Worm (Caenorhabditis elegans): ENCODE measurements around the gene T02B11.3.

- no peak for TF ChIP-seq W03F9.2 (tag; optimal IDR thresholded peaks at IDR 0.05)
- TF ChIP-seq dao-5 (tag; optimal IDR thresholded peaks at IDR 0.05) = no peak
These were observed 44.8 kb upstream of the T02B11.3 start, which contains the start of gene adh-5 for ce11 chrV:911474-911873.
